Worm (Caenorhabditis elegans): Measurements from ENCODE around the gene Y32G9B.1.
"Not testable (repeated sequence)": the region's sequence is repeated elsewhere in the genome, so short reads cannot be mapped to it uniquely, and the experiment has no call there.

Gene Y32G9B.1

ce11 chrV:1845977-1846376 is 16.1 kb upstream of the Y32G9B.1 start, which contains the start of gene T10B5.7:
Gene T10B5.7, plus strand, starts transcription at chrV:1846201.
- TF ChIP-seq flt-1 (GFP tag; IDR thresholded peaks at IDR 0.05) (no peak), ets-7 (tag; optimal IDR thresholded peaks at IDR 0.05) (no peak), hmbx-1 (tag; optimal IDR thresholded peaks at IDR 0.05) (no peak), aly-1 (tag; optimal IDR thresholded peaks at IDR 0.05) (no peak), F13C5.2 (tag; optimal IDR thresholded peaks at IDR 0.05) (no peak), hnd-1 (tag; optimal IDR thresholded peaks at IDR 0.05) (no peak), tra-4 (tag; optimal IDR thresholded peaks at IDR 0.05) (no peak), hmg-4 (GFP tag; optimal IDR thresholded peaks at IDR 0.05) (no peak), pes-1 (GFP tag; IDR thresholded peaks at IDR 0.05) (no peak), sea-1 (GFP tag; conservative IDR thresholded peaks at IDR 0.05) (no peak), ceh-36 (tag; optimal IDR thresholded peaks at IDR 0.05) (no peak), B0310.2 (tag; optimal IDR thresholded peaks at IDR 0.05) (no peak), scrt-1 (GFP tag; IDR thresholded peaks at IDR 0.05) (no peak), ama-1 (optimal IDR thresholded peaks at IDR 0.05) (no peak), ceh-13 (GFP tag; optimal IDR thresholded peaks at IDR 0.05) (no peak), tbx-11 (GFP tag; IDR thresholded peaks at IDR 0.05) (no peak)

ce11 chrV:1841744-1842143 is 11.9 kb upstream of the Y32G9B.1 start, which contains the start of gene T10B5.8:
Gene T10B5.8, plus strand, starts transcription at chrV:1842044.
- TF ChIP-seq pes-1 (GFP tag; IDR thresholded peaks at IDR 0.05) (no peak), tra-4 (tag; optimal IDR thresholded peaks at IDR 0.05) (no peak), ets-7 (tag; optimal IDR thresholded peaks at IDR 0.05) (no peak), tbx-37 (GFP tag; conservative IDR thresholded peaks at IDR 0.05) (no peak), F13C5.2 (tag; optimal IDR thresholded peaks at IDR 0.05) (no peak), ceh-13 (GFP tag; optimal IDR thresholded peaks at IDR 0.05) (no peak), scrt-1 (GFP tag; IDR thresholded peaks at IDR 0.05) (no peak), tbx-11 (GFP tag; IDR thresholded peaks at IDR 0.05) (no peak), sea-1 (GFP tag; conservative IDR thresholded peaks at IDR 0.05) (no peak), B0310.2 (tag; optimal IDR thresholded peaks at IDR 0.05) (no peak), flt-1 (GFP tag; IDR thresholded peaks at IDR 0.05) (no peak), ama-1 (optimal IDR thresholded peaks at IDR 0.05) (no peak), hmbx-1 (tag; optimal IDR thresholded peaks at IDR 0.05) (no peak), ceh-36 (tag; optimal IDR thresholded peaks at IDR 0.05) (no peak), hnd-1 (tag; optimal IDR thresholded peaks at IDR 0.05) (no peak), hmg-4 (GFP tag; optimal IDR thresholded peaks at IDR 0.05) (no peak), aly-1 (tag; optimal IDR thresholded peaks at IDR 0.05) (no peak)

- TF ChIP-seq hmg-4 (GFP tag; optimal IDR thresholded peaks at IDR 0.05) (no peak), ets-7 (tag; optimal IDR thresholded peaks at IDR 0.05) (no peak), scrt-1 (GFP tag; IDR thresholded peaks at IDR 0.05) (no peak), aly-1 (tag; optimal IDR thresholded peaks at IDR 0.05) (no peak), F13C5.2 (tag; optimal IDR thresholded peaks at IDR 0.05) (no peak), tbx-11 (GFP tag; IDR thresholded peaks at IDR 0.05) (no peak), hmbx-1 (tag; optimal IDR thresholded peaks at IDR 0.05) (no peak), tra-4 (tag; optimal IDR thresholded peaks at IDR 0.05) (no peak), ama-1 (optimal IDR thresholded peaks at IDR 0.05) (no peak), pes-1 (GFP tag; IDR thresholded peaks at IDR 0.05) (no peak), B0310.2 (tag; optimal IDR thresholded peaks at IDR 0.05) (no peak), tbx-37 (GFP tag; conservative IDR thresholded peaks at IDR 0.05) (no peak), flt-1 (GFP tag; IDR thresholded peaks at IDR 0.05) (no peak), hnd-1 (tag; optimal IDR thresholded peaks at IDR 0.05) (no peak)
Observed at ce11 chrV:1824528-1824927, 5.3 kb downstream of the Y32G9B.1 start.

ce11 chrV:1821287-1821686 is 8.6 kb downstream of the Y32G9B.1 start, which contains the start of the genes gly-7 and mrpl-39:
Gene gly-7, minus strand, starts transcription at chrV:1821323.
Gene mrpl-39, plus strand, starts transcription at chrV:1821579.
- TF ChIP-seq tbx-37 (GFP tag; conservative IDR thresholded peaks at IDR 0.05): peak; percentile 56
- TF ChIP-seq aly-1 (tag; optimal IDR thresholded peaks at IDR 0.05): no peak
- peak; percentile 61 for TF ChIP-seq F13C5.2 (tag; optimal IDR thresholded peaks at IDR 0.05)
- peak; percentile 70 for TF ChIP-seq pes-1 (GFP tag; IDR thresholded peaks at IDR 0.05)
- no peak for TF ChIP-seq hmbx-1 (tag; optimal IDR thresholded peaks at IDR 0.05)
- TF ChIP-seq ets-7 (tag; optimal IDR thresholded peaks at IDR 0.05): no peak
- TF ChIP-seq tra-4 (tag; optimal IDR thresholded peaks at IDR 0.05): no peak
- peak; percentile 10 for TF ChIP-seq ceh-36 (tag; optimal IDR thresholded peaks at IDR 0.05)
- TF ChIP-seq tbx-11 (GFP tag; IDR thresholded peaks at IDR 0.05): peak; percentile 46; the same call in 1 of the 2 replicates
- TF ChIP-seq hnd-1 (tag; optimal IDR thresholded peaks at IDR 0.05): no peak
- TF ChIP-seq hmg-4 (GFP tag; optimal IDR thresholded peaks at IDR 0.05): no peak
- TF ChIP-seq sea-1 (GFP tag; conservative IDR thresholded peaks at IDR 0.05): no peak
- peak; percentile 60; the same call in 1 of the 2 replicates for TF ChIP-seq flt-1 (GFP tag; IDR thresholded peaks at IDR 0.05)
- TF ChIP-seq ceh-13 (GFP tag; optimal IDR thresholded peaks at IDR 0.05): no peak
- no peak for TF ChIP-seq ama-1 (optimal IDR thresholded peaks at IDR 0.05)
- TF ChIP-seq B0310.2 (tag; optimal IDR thresholded peaks at IDR 0.05): no peak
- TF ChIP-seq scrt-1 (GFP tag; IDR thresholded peaks at IDR 0.05): 0 out of 2 replicates have a peak, but pooled peaks have one; percentile 68

- no peak for TF ChIP-seq tbx-11 (GFP tag; IDR thresholded peaks at IDR 0.05)
- TF ChIP-seq F13C5.2 (tag; optimal IDR thresholded peaks at IDR 0.05): no peak
- TF ChIP-seq hnd-1 (tag; optimal IDR thresholded peaks at IDR 0.05): no peak
- TF ChIP-seq ceh-36 (tag; optimal IDR thresholded peaks at IDR 0.05): no peak
- TF ChIP-seq tbx-37 (GFP tag; conservative IDR thresholded peaks at IDR 0.05): no peak
- no peak for TF ChIP-seq scrt-1 (GFP tag; IDR thresholded peaks at IDR 0.05)
- no peak for TF ChIP-seq ama-1 (optimal IDR thresholded peaks at IDR 0.05)
- no peak for TF ChIP-seq pes-1 (GFP tag; IDR thresholded peaks at IDR 0.05)
- no peak for TF ChIP-seq B0310.2 (tag; optimal IDR thresholded peaks at IDR 0.05)
- TF ChIP-seq hmbx-1 (tag; optimal IDR thresholded peaks at IDR 0.05): no peak
- TF ChIP-seq ets-7 (tag; optimal IDR thresholded peaks at IDR 0.05): no peak
Observed at ce11 chrV:1820749-1821148, 9.1 kb downstream of the Y32G9B.1 start.

ce11 chrV:1820016-1820415 is 9.9 kb downstream of the Y32G9B.1 start:
- no peak for TF ChIP-seq sea-1 (GFP tag; conservative IDR thresholded peaks at IDR 0.05)
- TF ChIP-seq ets-7 (tag; optimal IDR thresholded peaks at IDR 0.05): no peak
- no peak for TF ChIP-seq tbx-11 (GFP tag; IDR thresholded peaks at IDR 0.05)
- no peak for TF ChIP-seq scrt-1 (GFP tag; IDR thresholded peaks at IDR 0.05)
- TF ChIP-seq aly-1 (tag; optimal IDR thresholded peaks at IDR 0.05): no peak
- TF ChIP-seq F13C5.2 (tag; optimal IDR thresholded peaks at IDR 0.05): no peak
- no peak for TF ChIP-seq ama-1 (optimal IDR thresholded peaks at IDR 0.05)
- no peak for TF ChIP-seq hmg-4 (GFP tag; optimal IDR thresholded peaks at IDR 0.05)
- no peak for TF ChIP-seq hmbx-1 (tag; optimal IDR thresholded peaks at IDR 0.05)

ce11 chrV:1814784-1815183 is 15.1 kb downstream of the Y32G9B.1 start, which contains the start of gene Y46H3A.5:
Gene Y46H3A.5, minus strand, starts transcription at chrV:1814884.
- not testable (repeated sequence) for TF ChIP-seq sea-1 (GFP tag; conservative IDR thresholded peaks at IDR 0.05); hnd-1 (tag; optimal IDR thresholded peaks at IDR 0.05); tbx-11 (GFP tag; IDR thresholded peaks at IDR 0.05)

All from whole organism, early embryonic.